Fruit fly (Drosophila melanogaster): Measurements from ENCODE around the gene Mkp.
A peak's percentile ranks its signal among the peaks of the same experiment; 100 is the strongest.

Gene Mkp

DNA sequence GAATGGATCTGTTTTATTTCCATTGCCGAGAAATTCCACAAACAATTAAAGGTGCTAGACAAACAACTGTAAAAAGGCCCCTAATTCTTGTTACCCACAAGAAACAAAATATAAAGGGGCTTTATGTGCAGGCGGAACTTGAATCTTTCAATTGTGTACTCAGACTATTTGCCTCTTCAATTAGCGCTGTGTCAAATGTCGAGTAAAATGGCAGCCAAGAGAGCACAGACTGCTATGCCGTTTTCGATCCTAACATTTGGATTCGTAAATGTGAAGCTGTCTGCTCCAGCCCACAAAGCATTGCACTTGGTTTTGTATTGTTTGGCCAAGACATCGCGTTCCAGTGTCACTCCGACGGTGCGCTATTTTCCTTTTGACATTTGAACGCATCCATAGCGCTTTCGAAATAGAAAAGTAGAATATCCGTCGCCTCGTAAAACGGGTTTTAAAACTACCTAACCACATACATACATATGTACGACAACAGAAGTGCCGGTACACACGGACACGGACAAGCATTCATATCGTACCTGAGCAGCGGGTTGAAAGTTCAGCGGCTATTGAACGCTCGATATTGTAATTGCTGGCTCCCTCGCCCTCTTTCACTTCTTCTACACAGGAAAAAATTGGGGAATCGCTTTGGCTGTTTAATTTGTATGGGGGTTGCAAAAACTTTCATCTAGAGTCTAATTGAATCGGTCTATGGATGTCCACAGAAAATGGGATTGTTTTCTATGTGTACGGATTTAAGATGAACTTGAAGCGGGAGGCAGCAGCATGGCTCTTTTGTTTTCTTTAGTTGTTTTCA is 18.2 kb downstream of the Mkp start (continued):
- TF ChIP-seq CG17359 (tag; optimal IDR thresholded peaks at IDR 0.05) (peak; percentile 3), Dfd (GFP tag; optimal IDR thresholded peaks at IDR 0.05) (no peak), amos (GFP tag; IDR thresholded peaks at IDR 0.05; ENCODE audit: partially characterized antibody) (0 out of 2 replicates have a peak, but pooled peaks have one; percentile 20), Adf1 (GFP tag; IDR thresholded peaks at IDR 0.05) (no peak), tx (GFP tag; optimal IDR thresholded peaks at IDR 0.05) (no peak), CG17912 (GFP tag; optimal IDR thresholded peaks at IDR 0.05) (no peak), CG4707 (GFP tag; optimal IDR thresholded peaks at IDR 0.05) (no peak), CG3995 (GFP tag; optimal IDR thresholded peaks at IDR 0.05) (no peak), zen2 (GFP tag; IDR thresholded peaks at IDR 0.05; ENCODE audit: partially characterized antibody) (no peak), ab (GFP tag; optimal IDR thresholded peaks at IDR 0.05) (no peak), CG10979 (tag; optimal IDR thresholded peaks at IDR 0.05) (peak; percentile 60), CG2678 (tag; optimal IDR thresholded peaks at IDR 0.05) (peak; percentile 36), aop (GFP tag; IDR thresholded peaks at IDR 0.05) (no peak), CG6175 (GFP tag; IDR thresholded peaks at IDR 0.05) (no peak), Blimp-1 (GFP tag; optimal IDR thresholded peaks at IDR 0.05) (peak; percentile 51), CG17802 (tag; optimal IDR thresholded peaks at IDR 0.05) (no peak), rib (GFP tag; IDR thresholded peaks at IDR 0.05) (no peak), Dek (tag; optimal IDR thresholded peaks at IDR 0.05) (no peak), Trl (optimal IDR thresholded peaks at IDR 0.05) (no peak), Trl (GFP tag; optimal IDR thresholded peaks at IDR 0.05) (peak; percentile 2), Taf1 (GFP tag; IDR thresholded peaks at IDR 0.05) (no peak), vfl (GFP tag; optimal IDR thresholded peaks at IDR 0.05) (no peak), CG7987 (GFP tag; optimal IDR thresholded peaks at IDR 0.05) (no peak), az2 (GFP tag; optimal IDR thresholded peaks at IDR 0.05) (no peak), gcm (GFP tag; optimal IDR thresholded peaks at IDR 0.05) (peak; percentile 26), kay (GFP tag; optimal IDR thresholded peaks at IDR 0.05) (no peak), Nf-YA (GFP tag; IDR thresholded peaks at IDR 0.05) (no peak), bcd (GFP tag; optimal IDR thresholded peaks at IDR 0.05) (peak; percentile 6), pb (GFP tag; optimal IDR thresholded peaks at IDR 0.05) (no peak), CG13624 (GFP tag; optimal IDR thresholded peaks at IDR 0.05) (no peak), Max (GFP tag; optimal IDR thresholded peaks at IDR 0.05) (no peak), vvl (GFP tag; IDR thresholded peaks at IDR 0.05) (no peak), CG13123 (GFP tag; optimal IDR thresholded peaks at IDR 0.05) (no peak), CG12391 (tag; optimal IDR thresholded peaks at IDR 0.05) (peak; percentile 42), sens (GFP tag) (peak; percentile 61), CG10267 (tag; optimal IDR thresholded peaks at IDR 0.05) (peak; percentile 6), hb (GFP tag; IDR thresholded peaks at IDR 0.05; ENCODE audit: partially characterized antibody) (no peak), ranshi (GFP tag; IDR thresholded peaks at IDR 0.05) (no peak), unpg (GFP tag; optimal IDR thresholded peaks at IDR 0.05) (peak; percentile 42), Rfx (GFP tag; IDR thresholded peaks at IDR 0.05) (no peak), crol (GFP tag; IDR thresholded peaks at IDR 0.05) (no peak), CG2199 (GFP tag; IDR thresholded peaks at IDR 0.05) (peak; percentile 78; the same call in 2 of the 3 replicates), sug (tag; optimal IDR thresholded peaks at IDR 0.05) (no peak), Xbp1 (GFP tag; optimal IDR thresholded peaks at IDR 0.05) (peak; percentile 0), CG2712 (tag; optimal IDR thresholded peaks at IDR 0.05) (peak; percentile 52), CG18599 (GFP tag; optimal IDR thresholded peaks at IDR 0.05) (peak; percentile 50), caup (GFP tag; optimal IDR thresholded peaks at IDR 0.05; ENCODE audit: severe bottlenecking) (no peak), CG9876 (GFP tag; optimal IDR thresholded peaks at IDR 0.05) (no peak), CG16815 (GFP tag; optimal IDR thresholded peaks at IDR 0.05) (no peak), mirr (GFP tag; optimal IDR thresholded peaks at IDR 0.05) (no peak)

All from whole organism, embryonic.